Worm (Caenorhabditis elegans) whole organism, L4/young adult: ENCODE measurements around the gene amt-3.

Experiments
- W03F9.2 ChIP-seq: fragments of 150-350 bp; optimal IDR thresholded peaks from 2 replicates; lab custom pipeline; 2014; ENCODE audit warnings: missing biosample characterization, missing genetic modification characterization
- dao-5 ChIP-seq: sonication (generic microtip); optimal IDR thresholded peaks from 2 replicates; lab custom pipeline; 2016; ENCODE audit warnings: missing genotype, missing genetic modification characterization, moderate library complexity, missing compliant biosample characterization
- him-1 ChIP-seq: sonication (generic microtip); optimal IDR thresholded peaks from 2 replicates; lab custom pipeline; 2016; ENCODE audit warnings: missing genotype, missing genetic modification reagents, missing genetic modification characterization, missing compliant biosample characterization

The amt-3 gene

ce11 chrII:8369059-8369458 lies at the start of gene amt-3:
amt-3 (minus strand) TSS chrII:8369159.
- TF ChIP-seq him-1 (tag; lab: Kevin White, UChicago) (no peak), W03F9.2 (tag; lab: Kevin White, UChicago) (no peak), dao-5 (no peak)

ce11 chrII:8417059-8417668 lies 48.2 kb upstream of the amt-3 start, which contains the start of gene fdgt-2:
fdgt-2 (plus strand) TSS chrII:8417618.
- TF ChIP-seq him-1 (tag; lab: Kevin White, UChicago) (no peak), W03F9.2 (tag; lab: Kevin White, UChicago) (no peak), dao-5 (no peak)

- TF ChIP-seq W03F9.2 (tag; lab: Kevin White, UChicago) (no peak), him-1 (tag; lab: Kevin White, UChicago) (no peak), dao-5 (no peak)
These were observed 46.6 kb upstream of the amt-3 start for ce11 chrII:8415462-8416037.

ce11 chrII:8415035-8415434 lies 46.1 kb upstream of the amt-3 start:
- TF ChIP-seq W03F9.2 (tag; lab: Kevin White, UChicago) = no peak
- no peak for TF ChIP-seq dao-5
- TF ChIP-seq him-1 (tag; lab: Kevin White, UChicago) = no peak

- no peak for TF ChIP-seq him-1 (tag; lab: Kevin White, UChicago)
- TF ChIP-seq W03F9.2 (tag; lab: Kevin White, UChicago) = no peak
- TF ChIP-seq dao-5 = no peak
These were observed 44.0 kb upstream of the amt-3 start for ce11 chrII:8412935-8413334.

ce11 chrII:8412061-8412721 lies 43.2 kb upstream of the amt-3 start, which contains the start of gene efl-3:
efl-3 (plus strand) TSS chrII:8412671.
- TF ChIP-seq dao-5 = no peak
- no peak for TF ChIP-seq him-1 (tag; lab: Kevin White, UChicago)
- no peak for TF ChIP-seq W03F9.2 (tag; lab: Kevin White, UChicago)

- TF ChIP-seq him-1 (tag; lab: Kevin White, UChicago) (no peak), W03F9.2 (tag; lab: Kevin White, UChicago) (no peak), dao-5 (no peak)
These were observed 42.0 kb upstream of the amt-3 start for ce11 chrII:8411002-8411401.

- no peak for TF ChIP-seq dao-5
- no peak for TF ChIP-seq W03F9.2 (tag; lab: Kevin White, UChicago)
- no peak for TF ChIP-seq him-1 (tag; lab: Kevin White, UChicago)
These were observed 40.6 kb upstream of the amt-3 start for ce11 chrII:8409538-8409937.

- TF ChIP-seq dao-5 (no peak), W03F9.2 (tag; lab: Kevin White, UChicago) (no peak), him-1 (tag; lab: Kevin White, UChicago) (no peak)
These were observed 38.5 kb upstream of the amt-3 start, which contains the start of gene sra-13 for ce11 chrII:8407491-8407890. sra-13 (plus strand) TSS chrII:8407685.

ce11 chrII:8405303-8405702 lies 36.3 kb upstream of the amt-3 start, which contains the start of gene ubc-24:
ubc-24 (plus strand) TSS chrII:8405603.
- TF ChIP-seq him-1 (tag; lab: Kevin White, UChicago) = no peak
- no peak for TF ChIP-seq W03F9.2 (tag; lab: Kevin White, UChicago)
- no peak for TF ChIP-seq dao-5

ce11 chrII:8404748-8405147 lies 35.8 kb upstream of the amt-3 start, which contains the start of gene skpo-1:
skpo-1 (minus strand) TSS chrII:8404848.
- TF ChIP-seq him-1 (tag; lab: Kevin White, UChicago) = no peak
- no peak for TF ChIP-seq dao-5
- no peak for TF ChIP-seq W03F9.2 (tag; lab: Kevin White, UChicago)

ce11 chrII:8399997-8400396 lies 31.0 kb upstream of the amt-3 start:
- TF ChIP-seq him-1 (tag; lab: Kevin White, UChicago) (no peak), W03F9.2 (tag; lab: Kevin White, UChicago) (no peak), dao-5 (no peak)

- TF ChIP-seq him-1 (tag; lab: Kevin White, UChicago) = no peak
- TF ChIP-seq W03F9.2 (tag; lab: Kevin White, UChicago) = no peak
- TF ChIP-seq dao-5 = no peak
These were observed 30.1 kb upstream of the amt-3 start, which contains the start of gene dod-23 for ce11 chrII:8399064-8399463. dod-23 (minus strand) TSS chrII:8399164.

- TF ChIP-seq W03F9.2 (tag; lab: Kevin White, UChicago) = no peak
These were observed 27.1 kb upstream of the amt-3 start, which contains the start of gene F49E12.7 for ce11 chrII:8396041-8396440. F49E12.7 (minus strand) TSS chrII:8396141.
